Fruit fly (Drosophila melanogaster) whole organism, pupa: Measurements from ENCODE around the gene CG31231.

ENCODE experiments used
- CG10348 ChIP-seq: fragments of 200-800 bp; sonication (Bioruptor generic); IDR thresholded peaks from 2 replicates; pipeline ENCODE4 v1.3.6; 2022; ENCODE audit warnings: missing biosample characterization, missing genetic modification characterization
- CG12605 ChIP-seq: fragments of 200-800 bp; sonication (Bioruptor generic); IDR thresholded peaks from 2 replicates; pipeline ENCODE4 v1.3.6; 2022; ENCODE audit warnings: missing biosample characterization, missing genetic modification characterization
- CG13204 ChIP-seq: fragments of 200-800 bp; sonication (Bioruptor generic); optimal IDR thresholded peaks from 2 replicates; lab custom pipeline; 2018; ENCODE audit warnings: missing biosample characterization, mild to moderate bottlenecking, missing genetic modification characterization, moderate library complexity
- CG14655 ChIP-seq: fragments of 200-800 bp; sonication (Bioruptor generic); optimal IDR thresholded peaks from 3 replicates; lab custom pipeline; 2017; ENCODE audit warnings: mild to moderate bottlenecking, missing biosample characterization, missing genetic modification reagents, missing genetic modification characterization
- CG15710 ChIP-seq: fragments of 200-800 bp; sonication (Bioruptor generic); optimal IDR thresholded peaks from 2 replicates; lab custom pipeline; 2018; ENCODE audit warnings: missing biosample characterization, mild to moderate bottlenecking, missing genetic modification characterization, moderate library complexity
- CG17806 ChIP-seq: fragments of 200-800 bp; sonication (Bioruptor generic); optimal IDR thresholded peaks from 2 replicates; lab custom pipeline; 2018; ENCODE audit warnings: missing biosample characterization, mild to moderate bottlenecking, missing genetic modification characterization, moderate library complexity
- CG32121 ChIP-seq: fragments of 200-800 bp; sonication (Bioruptor generic); IDR thresholded peaks from 2 replicates; pipeline ENCODE4 v1.3.6; 2022; ENCODE audit warnings: missing biosample characterization, missing genetic modification characterization
- CG34367 ChIP-seq: fragments of 200-800 bp; sonication (Bioruptor generic); optimal IDR thresholded peaks from 2 replicates; lab custom pipeline; 2018; ENCODE audit warnings: missing biosample characterization, mild to moderate bottlenecking, missing genetic modification characterization
- CG4496 ChIP-seq: fragments of 200-800 bp; sonication (Bioruptor generic); IDR thresholded peaks from 3 replicates; pipeline ENCODE4 v1.3.6; 2022; ENCODE audit warnings: missing biosample characterization, missing genetic modification characterization
- CG8159 ChIP-seq: fragments of 200-800 bp; sonication (Bioruptor generic); optimal IDR thresholded peaks from 3 replicates; lab custom pipeline; 2018; ENCODE audit warnings: missing biosample characterization, mild to moderate bottlenecking, missing genetic modification characterization, moderate library complexity
- CG8301 ChIP-seq: fragments of 200-800 bp; sonication (Bioruptor generic); optimal IDR thresholded peaks from 2 replicates; lab custom pipeline; 2018; ENCODE audit warnings: missing biosample characterization, mild to moderate bottlenecking, missing genetic modification characterization
- CG9948 ChIP-seq: fragments of 200-800 bp; sonication (Bioruptor generic); optimal IDR thresholded peaks from 2 replicates; lab custom pipeline; 2018; ENCODE audit warnings: missing biosample characterization, mild to moderate bottlenecking, missing genetic modification characterization, moderate library complexity
- D1 ChIP-seq: fragments of 200-800 bp; sonication (Bioruptor generic); optimal IDR thresholded peaks from 2 replicates; lab custom pipeline; 2018; ENCODE audit warnings: missing biosample characterization, mild to moderate bottlenecking, missing genetic modification characterization, moderate library complexity
- EcR ChIP-seq: fragments of 200-800 bp; sonication (Bioruptor generic); optimal IDR thresholded peaks from 3 replicates; lab custom pipeline; 2019; ENCODE audit warnings: missing biosample characterization, missing genetic modification characterization, mild to moderate bottlenecking, moderate library complexity, missing genetic modification reagents
- Ets98B ChIP-seq: fragments of 200-800 bp; sonication (Bioruptor generic); IDR thresholded peaks from 2 replicates; pipeline ENCODE4 v1.3.6; 2022; ENCODE audit warnings: missing biosample characterization, missing genetic modification characterization
- Pif1A ChIP-seq: fragments of 200-800 bp; sonication (Bioruptor generic); optimal IDR thresholded peaks from 3 replicates; lab custom pipeline; 2016; ENCODE audit warnings: missing biosample characterization, missing genetic modification characterization
- Pif1B ChIP-seq: fragments of 200-800 bp; sonication (Bioruptor generic); optimal IDR thresholded peaks from 3 replicates; lab custom pipeline; 2016; ENCODE audit warnings: missing biosample characterization, missing genetic modification characterization
- Snoo ChIP-seq: fragments of 200-800 bp; sonication (Bioruptor generic); optimal IDR thresholded peaks from 3 replicates; lab custom pipeline; 2017; ENCODE audit warnings: missing biosample characterization, mild to moderate bottlenecking, missing genetic modification characterization, inconsistent platforms
- fd96Ca ChIP-seq: fragments of 200-800 bp; sonication (Bioruptor generic); IDR thresholded peaks from 3 replicates; pipeline ENCODE4 v1.3.6; 2022; ENCODE audit warnings: missing biosample characterization, missing genetic modification characterization
- gl ChIP-seq: fragments of 200-800 bp; sonication (Bioruptor generic); optimal IDR thresholded peaks from 2 replicates; lab custom pipeline; 2018; ENCODE audit warnings: missing biosample characterization, mild to moderate bottlenecking, missing genetic modification characterization
- rn ChIP-seq: fragments of 200-800 bp; sonication (Bioruptor generic); IDR thresholded peaks from 2 replicates; pipeline ENCODE4 v1.3.6; 2022; ENCODE audit warnings: missing biosample characterization, missing genetic modification characterization

The CG31231 gene

dm6 chr3R:18665061-18665460 is at the start of gene CG31231:
Gene CG31231, plus strand, starts transcription at chr3R:18665361.
- TF ChIP-seq CG9948 (tag; lab: Kevin White, UChicago), result no peak
- TF ChIP-seq Snoo, result no peak
- no peak for TF ChIP-seq CG4496
- TF ChIP-seq gl (tag; lab: Kevin White, UChicago), result no peak
- TF ChIP-seq Pif1B (GFP tag; lab: Kevin White, UChicago), result no peak
- no peak for TF ChIP-seq rn (GFP tag; lab: Robert Waterston, UW)
- TF ChIP-seq Ets98B, result no peak
- TF ChIP-seq D1 (tag; lab: Kevin White, UChicago), result no peak
- no peak for TF ChIP-seq CG8159
- TF ChIP-seq CG10348, result no peak
- TF ChIP-seq CG15710 (tag; lab: Kevin White, UChicago), result no peak
- TF ChIP-seq CG8301 (tag; lab: Kevin White, UChicago), result no peak
- no peak for TF ChIP-seq Pif1A (GFP tag; lab: Kevin White, UChicago)
- no peak for TF ChIP-seq CG12605
- TF ChIP-seq CG34367 (tag; lab: Kevin White, UChicago), result no peak
- no peak for TF ChIP-seq fd96Ca

dm6 chr3R:18616007-18616406 is 49.2 kb upstream of the CG31231 start:
- TF ChIP-seq CG8159 (no peak), CG14655 (GFP tag; lab: Kevin White, UChicago) (peak; percentile 59), CG32121 (GFP tag; lab: Robert Waterston, UW) (0 out of 2 replicates have a peak, but pooled peaks have one; percentile 17), CG8301 (tag; lab: Kevin White, UChicago) (peak; percentile 39), rn (GFP tag; lab: Robert Waterston, UW) (no peak)

- TF ChIP-seq CG34367 (tag; lab: Kevin White, UChicago) (no peak), CG4496 (no peak), D1 (tag; lab: Kevin White, UChicago) (no peak), CG15710 (tag; lab: Kevin White, UChicago) (no peak), CG10348 (no peak), fd96Ca (no peak), CG9948 (tag; lab: Kevin White, UChicago) (no peak), Pif1A (GFP tag; lab: Kevin White, UChicago) (no peak), CG8159 (no peak), CG12605 (no peak), CG17806 (no peak), EcR (GFP tag; lab: Kevin White, UChicago) (no peak), rn (GFP tag; lab: Robert Waterston, UW) (no peak), CG32121 (GFP tag; lab: Robert Waterston, UW) (no peak), CG8301 (tag; lab: Kevin White, UChicago) (no peak), CG13204 (GFP tag; lab: Kevin White, UChicago) (no peak), CG14655 (GFP tag; lab: Kevin White, UChicago) (no peak)
Observed at dm6 chr3R:18617411-18617810, 47.8 kb upstream of the CG31231 start, which contains the start of gene CG7695. Gene CG7695, minus strand, starts transcription at chr3R:18617511.

dm6 chr3R:18619451-18619942 is 45.7 kb upstream of the CG31231 start:
- TF ChIP-seq CG9948 (tag; lab: Kevin White, UChicago), result no peak
- peak; percentile 25 for TF ChIP-seq CG8301 (tag; lab: Kevin White, UChicago)
- no peak for TF ChIP-seq Ets98B
- TF ChIP-seq CG32121 (GFP tag; lab: Robert Waterston, UW), result no peak
- peak; percentile 39 for TF ChIP-seq CG14655 (GFP tag; lab: Kevin White, UChicago)
- peak; percentile 2 for TF ChIP-seq Pif1A (GFP tag; lab: Kevin White, UChicago)

- TF ChIP-seq fd96Ca (no peak), CG8301 (tag; lab: Kevin White, UChicago) (no peak), rn (GFP tag; lab: Robert Waterston, UW) (no peak), CG10348 (no peak), D1 (tag; lab: Kevin White, UChicago) (no peak), CG17806 (no peak), CG8159 (no peak), Ets98B (peak; percentile 28; the same call in 1 of the 2 replicates), gl (tag; lab: Kevin White, UChicago) (no peak), Pif1A (GFP tag; lab: Kevin White, UChicago) (no peak), CG4496 (peak; percentile 58), Snoo (peak; percentile 26), CG9948 (tag; lab: Kevin White, UChicago) (no peak), CG13204 (GFP tag; lab: Kevin White, UChicago) (no peak), EcR (GFP tag; lab: Kevin White, UChicago) (no peak), CG14655 (GFP tag; lab: Kevin White, UChicago) (no peak), Pif1B (GFP tag; lab: Kevin White, UChicago) (no peak), CG15710 (tag; lab: Kevin White, UChicago) (no peak), CG34367 (tag; lab: Kevin White, UChicago) (no peak)
Observed at dm6 chr3R:18621230-18621629, 43.9 kb upstream of the CG31231 start, which contains the start of gene CG14304. Gene CG14304, minus strand, starts transcription at chr3R:18621327.

dm6 chr3R:18624541-18624940 is 40.6 kb upstream of the CG31231 start:
- TF ChIP-seq CG8301 (tag; lab: Kevin White, UChicago) (peak; percentile 53), Ets98B (peak; percentile 70), Pif1A (GFP tag; lab: Kevin White, UChicago) (peak; percentile 70), D1 (tag; lab: Kevin White, UChicago) (no peak), CG32121 (GFP tag; lab: Robert Waterston, UW) (peak; percentile 70; the same call in 1 of the 2 replicates), CG9948 (tag; lab: Kevin White, UChicago) (peak; percentile 19), fd96Ca (peak; percentile 66; the same call in 2 of the 3 replicates), CG14655 (GFP tag; lab: Kevin White, UChicago) (peak; percentile 60), Pif1B (GFP tag; lab: Kevin White, UChicago) (peak; percentile 5), CG17806 (peak; percentile 13), Snoo (no peak), CG12605 (peak; percentile 59; the same call in 1 of the 2 replicates), CG4496 (peak; percentile 73), EcR (GFP tag; lab: Kevin White, UChicago) (no peak)
